Fruit fly (Drosophila melanogaster) whole organism, embryonic: ENCODE measurements around the gene CG15880.
A peak's percentile ranks its signal among the peaks of the same experiment; 100 is the strongest.

Experiments
- Abd-B ChIP-seq: fragments of 200-800 bp; sonication (Bioruptor generic); optimal IDR thresholded peaks from 2 replicates; lab custom pipeline; 2018; ENCODE audit warnings: missing biosample characterization, mild to moderate bottlenecking, missing genetic modification characterization, moderate library complexity
- Atf-2 ChIP-seq: fragments of 200-800 bp; sonication (Bioruptor generic); optimal IDR thresholded peaks from 2 replicates; lab custom pipeline; 2016; ENCODE audit warnings: missing biosample characterization, missing genetic modification characterization
- Bgb ChIP-seq: fragments of 200-800 bp; sonication (Bioruptor generic); IDR thresholded peaks from 2 replicates; pipeline ENCODE4 v1.3.6; 2022; ENCODE audit warnings: missing biosample characterization, missing genetic modification characterization; ENCODE audit not compliant: partially characterized antibody
- CG10431 ChIP-seq: fragments of 200-800 bp; sonication (Bioruptor generic); optimal IDR thresholded peaks from 3 replicates; lab custom pipeline; 2018; ENCODE audit warnings: missing biosample characterization, mild to moderate bottlenecking, missing genetic modification characterization
- CG13894 ChIP-seq: fragments of 200-800 bp; sonication (Bioruptor generic); optimal IDR thresholded peaks from 3 replicates; lab custom pipeline; 2018; ENCODE audit warnings: missing biosample characterization, mild to moderate bottlenecking, missing genetic modification characterization, moderate library complexity
- CG14860 ChIP-seq: fragments of 200-800 bp; sonication (Bioruptor generic); IDR thresholded peaks from 3 replicates; pipeline ENCODE4 v1.3.6; 2022; ENCODE audit warnings: missing biosample characterization, missing genetic modification characterization; ENCODE audit not compliant: partially characterized antibody
- CG16815 ChIP-seq: fragments of 200-800 bp; sonication (Bioruptor generic); optimal IDR thresholded peaks from 3 replicates; lab custom pipeline; 2017; ENCODE audit warnings: missing biosample characterization, mild to moderate bottlenecking, missing genetic modification characterization
- CG17328 ChIP-seq: fragments of 200-800 bp; sonication (Bioruptor generic); IDR thresholded peaks from 2 replicates; pipeline ENCODE4 v1.3.6; 2022; ENCODE audit warnings: missing biosample characterization, missing genetic modification characterization
- CG17612 ChIP-seq: fragments of 200-800 bp; sonication (Bioruptor generic); IDR thresholded peaks from 2 replicates; pipeline ENCODE4 v1.3.6; 2022; ENCODE audit warnings: missing biosample characterization, missing genetic modification characterization
- CG1792 ChIP-seq: fragments of 200-800 bp; sonication (Bioruptor generic); optimal IDR thresholded peaks from 2 replicates; lab custom pipeline; 2016; ENCODE audit warnings: missing biosample characterization, missing genetic modification characterization
- CG18476 ChIP-seq: fragments of 200-800 bp; sonication (Bioruptor generic); optimal IDR thresholded peaks from 2 replicates; lab custom pipeline; 2016; ENCODE audit warnings: missing biosample characterization, mild to moderate bottlenecking, missing genetic modification characterization
- CG18619 ChIP-seq: fragments of 200-800 bp; sonication (Bioruptor generic); optimal IDR thresholded peaks from 3 replicates; lab custom pipeline; 2017; ENCODE audit warnings: missing biosample characterization, mild to moderate bottlenecking, missing genetic modification characterization
- CG2712 ChIP-seq: fragments of 200-800 bp; optimal IDR thresholded peaks from 3 replicates; lab custom pipeline; 2019; ENCODE audit warnings: missing biosample characterization, mild to moderate bottlenecking, missing genetic modification characterization, moderate library complexity
- CG2889 ChIP-seq: fragments of 200-800 bp; sonication (Bioruptor generic); IDR thresholded peaks from 3 replicates; pipeline ENCODE4 v1.3.6; 2022; ENCODE audit warnings: missing biosample characterization, missing genetic modification characterization
- CG32532 ChIP-seq: fragments of 200-800 bp; sonication (Bioruptor generic); IDR thresholded peaks from 2 replicates; pipeline ENCODE4 v1.3.6; 2022; ENCODE audit warnings: missing biosample characterization, missing genetic modification characterization
- CG32772 ChIP-seq: fragments of 200-800 bp; sonication (Bioruptor generic); IDR thresholded peaks from 2 replicates; pipeline ENCODE4 v1.3.6; 2022; ENCODE audit warnings: missing biosample characterization, missing genetic modification characterization
- CG34224 ChIP-seq: fragments of 200-800 bp; sonication (Bioruptor generic); IDR thresholded peaks from 3 replicates; pipeline ENCODE4 v1.3.6; 2022; ENCODE audit warnings: missing biosample characterization, missing genetic modification characterization; ENCODE audit not compliant: partially characterized antibody
- CG4617 ChIP-seq: fragments of 200-800 bp; sonication (Bioruptor generic); optimal IDR thresholded peaks from 3 replicates; lab custom pipeline; 2016; ENCODE audit warnings: missing biosample characterization, missing genetic modification characterization, borderline replicate concordance
- CG5245 ChIP-seq: fragments of 200-800 bp; sonication (Bioruptor generic); optimal IDR thresholded peaks from 3 replicates; lab custom pipeline; 2016; ENCODE audit warnings: missing biosample characterization, missing genetic modification characterization
- CG7786 ChIP-seq: fragments of 200-800 bp; sonication (Bioruptor generic); optimal IDR thresholded peaks from 2 replicates; lab custom pipeline; 2016; ENCODE audit warnings: missing biosample characterization, missing genetic modification characterization
- CG7839 ChIP-seq: fragments of 200-800 bp; sonication (Bioruptor generic); optimal IDR thresholded peaks from 3 replicates; lab custom pipeline; 2018; ENCODE audit warnings: missing biosample characterization, mild to moderate bottlenecking, missing genetic modification characterization, moderate library complexity
- CG9817 ChIP-seq: fragments of 200-800 bp; sonication (Bioruptor generic); optimal IDR thresholded peaks from 2 replicates; lab custom pipeline; 2018; ENCODE audit warnings: missing biosample characterization, mild to moderate bottlenecking, missing genetic modification characterization, moderate library complexity
- Dll ChIP-seq: fragments of 200-800 bp; sonication (Bioruptor generic); IDR thresholded peaks from 4 replicates; pipeline ENCODE4 v1.3.6; 2022; ENCODE audit warnings: missing biosample characterization, missing genetic modification characterization; ENCODE audit not compliant: partially characterized antibody
- Doc2 ChIP-seq: fragments of 200-800 bp; sonication (Bioruptor generic); IDR thresholded peaks from 2 replicates; pipeline ENCODE4 v1.3.6; 2022; ENCODE audit warnings: missing biosample characterization, missing genetic modification characterization
- Dref ChIP-seq: fragments of 200-800 bp; sonication (Bioruptor generic); IDR thresholded peaks from 2 replicates; pipeline ENCODE4 v1.3.6; 2022; ENCODE audit warnings: missing biosample characterization, missing genetic modification characterization
- Elba2 ChIP-seq: fragments of 200-800 bp; sonication (Bioruptor generic); optimal IDR thresholded peaks from 3 replicates; lab custom pipeline; 2016; ENCODE audit warnings: missing biosample characterization, missing genetic modification characterization
- Fer1 ChIP-seq: fragments of 200-800 bp; sonication (Bioruptor generic); optimal IDR thresholded peaks from 2 replicates; lab custom pipeline; 2017; ENCODE audit warnings: missing biosample characterization, mild to moderate bottlenecking, missing genetic modification characterization
- Hmr ChIP-seq: fragments of 200-800 bp; sonication (Bioruptor generic); optimal IDR thresholded peaks from 3 replicates; lab custom pipeline; 2017; ENCODE audit warnings: mild to moderate bottlenecking, missing biosample characterization, missing genetic modification reagents, missing genetic modification characterization
- MESR4 ChIP-seq: fragments of 200-800 bp; sonication (Bioruptor generic); optimal IDR thresholded peaks from 2 replicates; lab custom pipeline; 2018; ENCODE audit warnings: missing biosample characterization, mild to moderate bottlenecking, missing genetic modification characterization, moderate library complexity
- Meics ChIP-seq: fragments of 200-800 bp; sonication (Bioruptor generic); optimal IDR thresholded peaks from 2 replicates; lab custom pipeline; 2017; ENCODE audit warnings: missing biosample characterization, mild to moderate bottlenecking, missing genetic modification characterization
- Nf-YC ChIP-seq: fragments of 200-800 bp; optimal IDR thresholded peaks from 3 replicates; lab custom pipeline; 2019; ENCODE audit warnings: missing biosample characterization, mild to moderate bottlenecking, missing genetic modification characterization, moderate library complexity
- Opbp ChIP-seq: fragments of 200-800 bp; sonication (Bioruptor generic); IDR thresholded peaks from 3 replicates; pipeline ENCODE4 v1.3.6; 2022; ENCODE audit warnings: missing biosample characterization, missing genetic modification characterization; ENCODE audit not compliant: partially characterized antibody
- Sry-β ChIP-seq: fragments of 200-800 bp; sonication (Bioruptor generic); optimal IDR thresholded peaks from 2 replicates; lab custom pipeline; 2018; ENCODE audit warnings: missing biosample characterization, mild to moderate bottlenecking, missing genetic modification characterization, moderate library complexity
- ash1 ChIP-seq: fragments of 200-800 bp; sonication (Bioruptor generic); optimal IDR thresholded peaks from 2 replicates; lab custom pipeline; 2018; ENCODE audit warnings: missing biosample characterization, mild to moderate bottlenecking, missing genetic modification characterization
- bcd ChIP-seq: fragments of 200-800 bp; sonication (Bioruptor generic); optimal IDR thresholded peaks from 2 replicates; lab custom pipeline; 2017; ENCODE audit warnings: missing biosample characterization, mild to moderate bottlenecking, missing genetic modification characterization
- dimm ChIP-seq: fragments of 200-800 bp; sonication (Bioruptor generic); IDR thresholded peaks from 2 replicates; pipeline ENCODE4 v1.3.6; 2022; ENCODE audit warnings: missing biosample characterization, missing genetic modification characterization
- ewg ChIP-seq: fragments of 200-800 bp; sonication (Bioruptor generic); optimal IDR thresholded peaks from 3 replicates; lab custom pipeline; 2017; ENCODE audit warnings: mild to moderate bottlenecking, missing biosample characterization, missing genetic modification reagents, missing genetic modification characterization
- grn ChIP-seq: fragments of 200-800 bp; sonication (Bioruptor generic); optimal IDR thresholded peaks from 3 replicates; lab custom pipeline; 2017; ENCODE audit warnings: missing biosample characterization, missing genetic modification characterization
- inv ChIP-seq: fragments of 200-800 bp; sonication (Bioruptor generic); IDR thresholded peaks from 2 replicates; pipeline ENCODE4 v1.3.6; 2022; ENCODE audit warnings: missing biosample characterization, missing genetic modification characterization; ENCODE audit not compliant: partially characterized antibody
- jumu ChIP-seq: fragments of 200-800 bp; sonication (Bioruptor generic); optimal IDR thresholded peaks from 3 replicates; lab custom pipeline; 2016; ENCODE audit warnings: missing biosample characterization, missing genetic modification characterization
- odd ChIP-seq: fragments of 200-800 bp; sonication (Bioruptor generic); optimal IDR thresholded peaks from 2 replicates; lab custom pipeline; 2017; ENCODE audit warnings: missing biosample characterization, mild to moderate bottlenecking, missing genetic modification characterization
- otp ChIP-seq: fragments of 200-800 bp; sonication (Bioruptor generic); IDR thresholded peaks from 3 replicates; pipeline ENCODE4, ENCODE4 v1.3.6; 2022; ENCODE audit warnings: missing biosample characterization, missing genetic modification characterization
- prd ChIP-seq, 3 experiments: fragments of >200 bp in 2 of 3; fragments of 200-800 bp in 1 of 3; sonication (Bioruptor generic) in 1 of 3; optimal IDR thresholded peaks in 2 of 3; IDR thresholded peaks in 1 of 3; 2 replicates in 2 of 3; 3 replicates in 1 of 3; pipeline versions ENCODE4 v1.3.6 to Lab custom; 2017 to 2022; ENCODE audit warnings: missing biosample characterization in 1 of 3, missing genetic modification characterization in 1 of 3
- pzg ChIP-seq: fragments of 200-800 bp; sonication (Bioruptor generic); optimal IDR thresholded peaks from 3 replicates; lab custom pipeline; 2018; ENCODE audit warnings: missing biosample characterization, mild to moderate bottlenecking, missing genetic modification characterization, moderate library complexity
- ro ChIP-seq: fragments of 200-800 bp; sonication (Bioruptor generic); IDR thresholded peaks from 2 replicates; pipeline ENCODE4 v1.3.6; 2022; ENCODE audit warnings: missing biosample characterization, missing genetic modification characterization
- run ChIP-seq: fragments of 200-800 bp; sonication (Bioruptor generic); optimal IDR thresholded peaks from 3 replicates; lab custom pipeline; 2018; ENCODE audit warnings: missing biosample characterization, mild to moderate bottlenecking, missing genetic modification characterization
- sim ChIP-seq: fragments of 200-800 bp; sonication (Bioruptor generic); IDR thresholded peaks from 2 replicates; pipeline ENCODE4 v1.3.6; 2022; ENCODE audit warnings: missing biosample characterization, missing genetic modification characterization
- unc-4 ChIP-seq: fragments of 200-800 bp; sonication (Bioruptor generic); IDR thresholded peaks from 2 replicates; pipeline ENCODE4 v1.3.6; 2022; ENCODE audit warnings: missing biosample characterization, missing genetic modification characterization; ENCODE audit not compliant: partially characterized antibody
- zf30C ChIP-seq: fragments of 200-800 bp; sonication (Bioruptor generic); optimal IDR thresholded peaks from 3 replicates; lab custom pipeline; 2018; ENCODE audit warnings: missing biosample characterization, mild to moderate bottlenecking, missing genetic modification characterization

The CG15880 gene

dm6 chr2L:865851-866250, 48.1 kb upstream of the CG15880 start (continued):
- TF ChIP-seq CG4617 (GFP tag; lab: Kevin White, UChicago): peak; percentile 92
- TF ChIP-seq Doc2: peak; percentile 73
- TF ChIP-seq inv (GFP tag; lab: Robert Waterston, UW): no peak
- TF ChIP-seq Elba2 (GFP tag; lab: Kevin White, UChicago): peak; percentile 79
- TF ChIP-seq CG18476 (GFP tag; lab: Kevin White, UChicago): peak; percentile 95
- peak; percentile 96 for TF ChIP-seq CG32772 (GFP tag; lab: Robert Waterston, UW)
- TF ChIP-seq Opbp (GFP tag; lab: Robert Waterston, UW): no peak
- TF ChIP-seq dimm (GFP tag; lab: Robert Waterston, UW): peak; percentile 87
- peak; percentile 89 for TF ChIP-seq run (tag; lab: Kevin White, UChicago)
- no peak for TF ChIP-seq CG14860
- TF ChIP-seq CG10431 (GFP tag; lab: Kevin White, UChicago): peak; percentile 68
- peak; percentile 97 for TF ChIP-seq CG9817 (tag; lab: Kevin White, UChicago)
- peak; percentile 93 for TF ChIP-seq odd (GFP tag; lab: Kevin White, UChicago)
- no peak for TF ChIP-seq Dll (GFP tag; lab: Robert Waterston, UW)
- TF ChIP-seq unc-4 (GFP tag; lab: Robert Waterston, UW): no peak
- peak; percentile 79 for TF ChIP-seq Nf-YC (tag; lab: Kevin White, UChicago)
- TF ChIP-seq Bgb: no peak
- peak; percentile 89 for TF ChIP-seq ro
- peak; percentile 97 for TF ChIP-seq CG17328 (GFP tag; lab: Robert Waterston, UW)
- TF ChIP-seq Abd-B (GFP tag; lab: Kevin White, UChicago): peak; percentile 88
- TF ChIP-seq CG2889 (GFP tag; lab: Robert Waterston, UW): peak; percentile 92
- TF ChIP-seq Hmr: peak; percentile 96
- TF ChIP-seq MESR4: peak; percentile 62
- TF ChIP-seq prd (optimal IDR thresholded peaks at IDR 0.05; lab: Kevin White, UChicago): no peak
- TF ChIP-seq prd (GFP tag; IDR thresholded peaks at IDR 0.05; lab: Robert Waterston, UW): peak; percentile 97
- peak; percentile 86 for TF ChIP-seq grn
- TF ChIP-seq jumu: peak; percentile 95
- TF ChIP-seq CG2712: peak; percentile 97
- peak; percentile 91 for TF ChIP-seq CG17612 (GFP tag; lab: Robert Waterston, UW)
- TF ChIP-seq ewg: peak; percentile 91
- peak; percentile 96 for TF ChIP-seq bcd (GFP tag; lab: Kevin White, UChicago)
- TF ChIP-seq Meics (GFP tag; lab: Kevin White, UChicago): peak; percentile 94
- TF ChIP-seq CG18619: peak; percentile 96
- TF ChIP-seq otp (GFP tag; lab: Robert Waterston, UW): peak; percentile 98
- TF ChIP-seq CG5245 (GFP tag; lab: Kevin White, UChicago): peak; percentile 97
- peak; percentile 93 for TF ChIP-seq CG16815
- peak; percentile 96 for TF ChIP-seq Fer1 (GFP tag; lab: Kevin White, UChicago)
- peak; percentile 88 for TF ChIP-seq CG13894 (tag; lab: Kevin White, UChicago)
- TF ChIP-seq Atf-2: peak; percentile 94
- TF ChIP-seq pzg (GFP tag; lab: Kevin White, UChicago): peak; percentile 16
- TF ChIP-seq CG1792 (GFP tag; lab: Kevin White, UChicago): peak; percentile 92
- no peak for TF ChIP-seq CG34224 (GFP tag; lab: Robert Waterston, UW)
- peak; percentile 92 for TF ChIP-seq ash1 (GFP tag; lab: Kevin White, UChicago)
- peak; percentile 94 for TF ChIP-seq sim (GFP tag; lab: Robert Waterston, UW)
- TF ChIP-seq Dref (GFP tag; lab: Robert Waterston, UW): peak; percentile 34; the same call in 1 of the 2 replicates
- peak; percentile 97 for TF ChIP-seq CG7839
- TF ChIP-seq Sry-β (GFP tag; lab: Kevin White, UChicago): peak; percentile 52
- peak; percentile 97 for TF ChIP-seq CG32532 (GFP tag; lab: Robert Waterston, UW)
- peak; percentile 83 for TF ChIP-seq zf30C (GFP tag; lab: Kevin White, UChicago)
- peak; percentile 94 for TF ChIP-seq CG7786 (GFP tag; lab: Kevin White, UChicago)
